Worm (Caenorhabditis elegans) whole organism, L4/young adult: ENCODE results near the gene F46H5.3.
A peak's percentile ranks its signal among the peaks of the same experiment; 100 is the strongest.

Experiments
- W03F9.2 ChIP-seq: fragments of 150-350 bp; optimal IDR thresholded peaks from 2 replicates; lab custom pipeline; 2014; ENCODE audit warnings: missing biosample characterization, missing genetic modification characterization
- dao-5 ChIP-seq: sonication (generic microtip); optimal IDR thresholded peaks from 2 replicates; lab custom pipeline; 2016; ENCODE audit warnings: missing genotype, missing genetic modification characterization, moderate library complexity, missing compliant biosample characterization
- him-1 ChIP-seq: sonication (generic microtip); optimal IDR thresholded peaks from 2 replicates; lab custom pipeline; 2016; ENCODE audit warnings: missing genotype, missing genetic modification reagents, missing genetic modification characterization, missing compliant biosample characterization

F46H5.3 gene

DNA sequence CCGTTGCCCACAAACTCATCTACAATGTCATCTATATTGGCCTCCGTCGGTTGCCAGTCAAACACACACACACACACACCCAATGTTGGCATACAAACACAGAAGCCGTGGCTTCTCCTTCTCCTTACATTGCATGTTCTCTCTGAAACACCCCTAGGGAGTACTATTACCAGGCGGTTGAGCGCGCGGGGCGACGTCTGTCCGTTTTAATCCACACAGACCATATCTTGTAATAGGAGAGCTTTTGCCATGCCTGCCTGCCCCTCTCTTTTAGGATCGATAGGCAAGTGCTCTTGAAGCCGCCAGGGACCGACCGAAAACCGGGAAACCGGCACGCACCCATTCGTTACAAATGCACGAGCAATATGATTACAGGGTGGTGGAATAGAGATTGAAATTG lies 14.0 kb downstream of the F46H5.3 start:
- TF ChIP-seq W03F9.2 (tag; lab: Kevin White, UChicago) (no peak), him-1 (peak; percentile 7), dao-5 (tag; lab: Kevin White, UChicago) (no peak)

- TF ChIP-seq him-1, result peak; percentile 49
- TF ChIP-seq W03F9.2 (tag; lab: Kevin White, UChicago), result no peak
- no peak for TF ChIP-seq dao-5 (tag; lab: Kevin White, UChicago)
Observed at ce11 chrX:7222383-7222782, 16.1 kb downstream of the F46H5.3 start.

- TF ChIP-seq him-1, result no peak
- no peak for TF ChIP-seq dao-5 (tag; lab: Kevin White, UChicago)
- no peak for TF ChIP-seq W03F9.2 (tag; lab: Kevin White, UChicago)
Observed at ce11 chrX:7220209-7220608, 18.3 kb downstream of the F46H5.3 start.

ce11 chrX:7217704-7218479 lies 20.6 kb downstream of the F46H5.3 start, which contains the start of gene syd-9:
Gene syd-9 (plus strand): TSS chrX:7218097.
- TF ChIP-seq him-1, result no peak
- no peak for TF ChIP-seq dao-5 (tag; lab: Kevin White, UChicago)
- TF ChIP-seq W03F9.2 (tag; lab: Kevin White, UChicago), result no peak

DNA sequence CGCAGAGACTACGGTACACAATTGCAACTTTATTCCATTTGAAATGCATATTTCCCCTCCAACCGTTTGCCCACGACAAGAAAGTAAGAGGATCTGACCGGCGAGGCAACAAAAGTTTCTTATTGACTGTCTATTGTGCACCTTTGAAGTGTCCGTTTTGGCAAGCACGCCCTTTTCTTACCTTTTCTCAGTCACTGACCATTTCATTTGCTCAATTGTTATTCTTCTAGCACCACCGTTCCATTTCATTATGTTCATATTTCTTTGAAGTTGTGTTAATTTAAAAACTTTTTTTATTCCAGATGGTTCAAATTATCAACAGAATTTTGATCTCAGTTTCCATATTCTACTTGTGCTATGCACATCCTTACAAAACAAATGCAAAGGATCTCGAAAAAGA lies 27.1 kb downstream of the F46H5.3 start, which contains the start of gene spp-22:
spp-22 (plus strand) TSS at position 301 of the 400 bp plus-strand sequence.
- TF ChIP-seq W03F9.2 (tag; lab: Kevin White, UChicago) (no peak), dao-5 (tag; lab: Kevin White, UChicago) (no peak), him-1 (no peak)

DNA sequence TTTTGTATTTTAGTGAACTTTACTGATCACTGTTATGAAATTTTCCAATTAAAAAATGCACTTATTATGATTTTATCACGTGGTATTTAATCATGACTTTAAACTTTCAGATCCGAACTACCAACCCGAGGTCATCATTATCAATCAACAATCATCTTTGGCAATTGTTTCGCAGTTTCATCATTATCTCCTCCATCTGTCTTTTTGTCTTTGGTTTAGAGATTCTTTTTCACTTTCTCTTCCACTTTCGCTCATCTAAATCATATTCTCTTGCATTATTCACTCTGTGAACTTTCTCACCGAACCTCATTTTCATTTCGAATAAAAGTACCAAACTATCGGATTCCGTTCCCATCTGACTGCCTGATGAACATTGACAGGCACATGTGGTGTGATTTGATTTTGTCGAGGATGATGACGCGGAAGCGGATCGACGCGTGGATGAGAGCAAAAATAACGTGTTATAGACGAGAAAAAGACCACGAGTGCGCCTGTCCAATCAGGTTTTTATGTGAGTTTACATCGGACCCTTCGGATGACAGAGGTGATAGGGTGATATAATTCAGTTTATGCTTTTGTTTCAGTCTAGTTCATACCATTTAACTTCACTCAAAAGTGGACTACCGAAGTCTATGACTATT lies 27.9 kb downstream of the F46H5.3 start:
- no peak for TF ChIP-seq W03F9.2 (tag; lab: Kevin White, UChicago)
- no peak for TF ChIP-seq dao-5 (tag; lab: Kevin White, UChicago)
- TF ChIP-seq him-1, result no peak

DNA sequence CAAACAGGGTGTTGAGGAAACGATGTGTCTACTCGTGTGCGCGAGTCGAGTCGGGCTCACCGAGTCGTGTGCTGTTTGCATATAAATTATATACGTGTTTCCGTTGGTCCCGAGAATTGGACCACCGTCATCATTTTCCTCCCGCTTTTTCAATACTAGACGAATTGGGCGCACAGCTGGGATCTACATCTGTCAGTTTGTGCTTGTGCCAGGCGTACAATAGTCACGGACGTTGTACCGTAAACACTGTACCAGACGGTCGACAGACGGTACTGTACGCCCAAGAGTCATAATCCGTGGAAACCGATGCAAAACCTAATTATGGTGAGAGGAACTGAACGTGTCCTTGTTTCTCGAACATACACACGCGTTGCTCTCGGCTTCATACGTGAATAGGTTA lies 29.3 kb downstream of the F46H5.3 start:
- TF ChIP-seq W03F9.2 (tag; lab: Kevin White, UChicago), result no peak
- no peak for TF ChIP-seq dao-5 (tag; lab: Kevin White, UChicago)
- no peak for TF ChIP-seq him-1

DNA sequence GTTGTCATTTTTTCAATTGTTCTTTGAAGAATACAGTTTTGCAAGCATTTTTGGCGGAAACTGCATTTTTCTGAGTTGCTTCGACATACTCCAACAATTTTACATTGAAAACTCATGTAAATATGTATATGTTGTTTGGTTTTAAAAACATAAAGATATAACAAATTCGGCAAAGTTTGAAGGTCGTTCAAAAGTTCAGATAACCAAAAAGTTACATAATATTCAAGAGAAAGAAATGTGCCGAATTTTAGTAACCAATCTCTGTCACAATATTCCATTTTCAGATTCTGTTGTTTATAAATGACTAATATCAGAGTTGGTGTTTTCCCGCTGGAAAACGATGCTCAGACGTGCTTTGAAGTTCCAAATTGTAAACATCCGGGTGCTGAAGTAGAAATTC lies 32.0 kb downstream of the F46H5.3 start, which contains the start of gene ZK867.2:
ZK867.2 (plus strand) TSS at position 301 of the 400 bp plus-strand sequence.
- TF ChIP-seq dao-5 (tag; lab: Kevin White, UChicago) (no peak), him-1 (no peak), W03F9.2 (tag; lab: Kevin White, UChicago) (no peak)

DNA sequence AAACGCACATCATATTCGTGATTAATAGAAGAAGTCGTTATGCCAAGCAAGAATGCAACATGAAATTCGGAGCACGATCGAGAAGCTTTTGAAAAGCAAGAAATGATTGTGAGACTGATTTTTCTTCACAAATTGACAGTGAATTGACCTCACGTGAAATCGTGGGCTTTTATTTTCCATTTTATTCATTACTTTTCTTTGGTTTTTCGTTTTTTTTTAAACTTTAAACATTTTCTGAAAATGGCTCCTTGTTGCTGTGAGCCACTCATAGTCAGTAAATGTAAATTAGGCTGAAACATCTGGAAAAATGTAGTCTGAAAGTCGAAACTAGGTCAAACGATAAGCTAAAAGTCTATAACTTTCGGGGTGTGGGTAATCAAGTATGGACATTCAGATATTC lies 33.3 kb downstream of the F46H5.3 start, which contains the start of gene C55B6.5:
C55B6.5 (minus strand) TSS at position 101 of the 400 bp plus-strand sequence.
- TF ChIP-seq dao-5 (tag; lab: Kevin White, UChicago), result no peak
- TF ChIP-seq W03F9.2 (tag; lab: Kevin White, UChicago), result no peak
- TF ChIP-seq him-1, result no peak

DNA sequence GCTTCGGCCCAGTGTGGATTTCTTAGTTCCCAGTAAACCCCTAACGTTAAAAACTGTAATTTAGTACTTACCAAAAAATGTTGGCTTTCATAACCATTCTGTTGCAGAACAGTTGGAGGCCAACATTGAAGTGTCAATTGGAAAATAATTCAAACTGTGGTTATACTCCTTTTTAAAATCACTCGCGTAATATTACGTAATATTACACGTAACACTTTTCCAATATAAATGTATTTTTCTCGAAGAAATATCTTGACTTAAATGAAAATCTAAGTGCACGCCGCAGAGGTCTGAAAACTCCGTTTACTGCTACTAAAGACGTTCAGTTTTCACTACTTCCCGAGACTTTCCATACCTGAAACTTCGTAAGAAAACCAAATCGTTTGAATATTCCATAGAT lies 34.3 kb downstream of the F46H5.3 start:
- TF ChIP-seq W03F9.2 (tag; lab: Kevin White, UChicago), result no peak
- TF ChIP-seq dao-5 (tag; lab: Kevin White, UChicago), result no peak
- TF ChIP-seq him-1, result no peak

ce11 chrX:7200475-7200874 lies 38.0 kb downstream of the F46H5.3 start:
- TF ChIP-seq W03F9.2 (tag; lab: Kevin White, UChicago), result no peak
- no peak for TF ChIP-seq him-1
- no peak for TF ChIP-seq dao-5 (tag; lab: Kevin White, UChicago)

- TF ChIP-seq him-1 (no peak), dao-5 (tag; lab: Kevin White, UChicago) (no peak), W03F9.2 (tag; lab: Kevin White, UChicago) (no peak)
Observed at ce11 chrX:7199831-7200414, 38.5 kb downstream of the F46H5.3 start, which contains the start of gene C55B6.1. Gene C55B6.1 (plus strand): TSS chrX:7200364.

DNA sequence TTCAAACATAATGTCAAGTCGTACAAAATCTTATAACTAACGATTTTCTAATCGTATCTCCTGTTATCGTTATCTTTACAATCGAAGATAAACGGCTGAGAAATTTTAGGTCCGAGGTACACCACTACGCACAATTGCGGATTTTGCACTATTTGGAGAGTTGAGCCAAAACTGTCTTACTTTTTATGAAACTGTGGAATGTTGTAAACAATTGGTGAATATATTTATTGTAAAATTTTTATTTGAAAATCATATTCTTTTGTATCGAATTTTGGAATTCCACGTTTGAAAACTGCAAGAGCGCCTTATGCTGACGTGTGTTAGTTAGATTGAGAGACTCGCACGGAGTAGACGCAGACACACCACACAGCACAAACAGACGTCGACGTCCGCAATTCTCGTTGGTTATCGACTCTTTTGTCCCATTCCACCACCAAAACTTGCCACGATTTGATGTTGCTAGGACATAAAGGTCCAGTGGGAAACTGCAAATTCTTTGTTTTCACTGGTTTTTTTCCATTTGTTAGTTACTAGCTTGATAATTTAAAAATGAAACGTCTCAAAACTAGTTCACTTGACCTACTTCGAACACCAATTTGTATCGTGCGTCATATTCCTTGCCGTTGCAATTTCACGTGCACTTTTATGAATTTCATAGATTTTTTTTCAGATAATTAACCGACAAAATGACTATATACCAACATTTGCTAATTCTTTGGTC lies 44.4 kb downstream of the F46H5.3 start, which contains the start of gene dnj-7:
dnj-7 (plus strand) TSS at position 671 of the 721 bp plus-strand sequence.
- TF ChIP-seq him-1 (no peak), dao-5 (tag; lab: Kevin White, UChicago) (no peak), W03F9.2 (tag; lab: Kevin White, UChicago) (peak; percentile 17)
